Fruit fly (Drosophila melanogaster): ENCODE measurements around the gene Tbc1d15-17.

Tbc1d15-17 gene

dm6 chr2L:224599-225385 lies 17.8 kb downstream of the Tbc1d15-17 start:
- TF ChIP-seq rn (GFP tag; IDR thresholded peaks at IDR 0.05) (peak; percentile 62; the same call in 1 of the 2 replicates), CG15710 (tag; optimal IDR thresholded peaks at IDR 0.05) (peak; percentile 92), gl (tag; optimal IDR thresholded peaks at IDR 0.05) (peak; percentile 82), Snoo (tag; optimal IDR thresholded peaks at IDR 0.05) (peak; percentile 82), CG4496 (GFP tag; IDR thresholded peaks at IDR 0.05) (peak; percentile 79), CG12605 (GFP tag; IDR thresholded peaks at IDR 0.05) (peak; percentile 41; the same call in 1 of the 2 replicates), CG8159 (tag; optimal IDR thresholded peaks at IDR 0.05) (peak; percentile 90), Pif1B (GFP tag; optimal IDR thresholded peaks at IDR 0.05) (peak; percentile 92), fd96Ca (GFP tag; IDR thresholded peaks at IDR 0.05) (peak; percentile 85), Ets98B (GFP tag; IDR thresholded peaks at IDR 0.05) (peak; percentile 68), CG10348 (GFP tag; IDR thresholded peaks at IDR 0.05) (0 out of 2 replicates have a peak, but pooled peaks have one; percentile 9), D1 (tag; optimal IDR thresholded peaks at IDR 0.05) (peak; percentile 87), CG8301 (tag; optimal IDR thresholded peaks at IDR 0.05) (peak; percentile 85), Pif1A (GFP tag; optimal IDR thresholded peaks at IDR 0.05) (peak; percentile 93), CG17806 (tag; optimal IDR thresholded peaks at IDR 0.05) (peak; percentile 89), CG14655 (GFP tag; optimal IDR thresholded peaks at IDR 0.05) (peak; percentile 94), CG13204 (GFP tag; optimal IDR thresholded peaks at IDR 0.05) (peak; percentile 52), CG32121 (GFP tag; IDR thresholded peaks at IDR 0.05) (peak; percentile 62), CG34367 (tag; optimal IDR thresholded peaks at IDR 0.05) (peak; percentile 82), EcR (GFP tag; optimal IDR thresholded peaks at IDR 0.05) (peak; percentile 76), CG9948 (tag; optimal IDR thresholded peaks at IDR 0.05) (peak; percentile 90)

- TF ChIP-seq EcR (GFP tag; optimal IDR thresholded peaks at IDR 0.05) (peak; percentile 16), D1 (tag; optimal IDR thresholded peaks at IDR 0.05) (no peak)
Measured at dm6 chr2L:225386-225682, 18.4 kb downstream of the Tbc1d15-17 start.

- no peak for TF ChIP-seq Snoo (tag; optimal IDR thresholded peaks at IDR 0.05)
- no peak for TF ChIP-seq CG12605 (GFP tag; IDR thresholded peaks at IDR 0.05)
- no peak for TF ChIP-seq CG4496 (GFP tag; IDR thresholded peaks at IDR 0.05)
Measured at dm6 chr2L:228246-228645, 21.3 kb downstream of the Tbc1d15-17 start.

- TF ChIP-seq EcR (GFP tag; optimal IDR thresholded peaks at IDR 0.05) (no peak), Pif1A (GFP tag; optimal IDR thresholded peaks at IDR 0.05) (no peak), Snoo (tag; optimal IDR thresholded peaks at IDR 0.05) (no peak), CG8301 (tag; optimal IDR thresholded peaks at IDR 0.05) (no peak), D1 (tag; optimal IDR thresholded peaks at IDR 0.05) (no peak), CG32121 (GFP tag; IDR thresholded peaks at IDR 0.05) (no peak), Ets98B (GFP tag; IDR thresholded peaks at IDR 0.05) (no peak), CG12605 (GFP tag; IDR thresholded peaks at IDR 0.05) (no peak), fd96Ca (GFP tag; IDR thresholded peaks at IDR 0.05) (no peak), CG9948 (tag; optimal IDR thresholded peaks at IDR 0.05) (no peak), CG34367 (tag; optimal IDR thresholded peaks at IDR 0.05) (no peak), CG8159 (tag; optimal IDR thresholded peaks at IDR 0.05) (no peak), CG13204 (GFP tag; optimal IDR thresholded peaks at IDR 0.05) (no peak), Pif1B (GFP tag; optimal IDR thresholded peaks at IDR 0.05) (no peak), gl (tag; optimal IDR thresholded peaks at IDR 0.05) (no peak), rn (GFP tag; IDR thresholded peaks at IDR 0.05) (no peak), CG15710 (tag; optimal IDR thresholded peaks at IDR 0.05) (no peak)
Measured at dm6 chr2L:232187-232586, 25.2 kb downstream of the Tbc1d15-17 start, which contains the start of gene CG13693. Gene CG13693 (plus strand): TSS chr2L:232487.

- TF ChIP-seq CG8159 (tag; optimal IDR thresholded peaks at IDR 0.05) = no peak
- no peak for TF ChIP-seq CG13204 (GFP tag; optimal IDR thresholded peaks at IDR 0.05)
- no peak for TF ChIP-seq CG10348 (GFP tag; IDR thresholded peaks at IDR 0.05)
- TF ChIP-seq rn (GFP tag; IDR thresholded peaks at IDR 0.05) = no peak
- TF ChIP-seq gl (tag; optimal IDR thresholded peaks at IDR 0.05) = no peak
- TF ChIP-seq CG8301 (tag; optimal IDR thresholded peaks at IDR 0.05) = no peak
- TF ChIP-seq D1 (tag; optimal IDR thresholded peaks at IDR 0.05) = no peak
- TF ChIP-seq fd96Ca (GFP tag; IDR thresholded peaks at IDR 0.05) = no peak
- no peak for TF ChIP-seq Pif1B (GFP tag; optimal IDR thresholded peaks at IDR 0.05)
- no peak for TF ChIP-seq CG17806 (tag; optimal IDR thresholded peaks at IDR 0.05)
- no peak for TF ChIP-seq Pif1A (GFP tag; optimal IDR thresholded peaks at IDR 0.05)
Measured at dm6 chr2L:240176-240769, 33.3 kb downstream of the Tbc1d15-17 start.

- TF ChIP-seq CG15710 (tag; optimal IDR thresholded peaks at IDR 0.05) (no peak), CG13204 (GFP tag; optimal IDR thresholded peaks at IDR 0.05) (no peak), CG8301 (tag; optimal IDR thresholded peaks at IDR 0.05) (no peak), CG12605 (GFP tag; IDR thresholded peaks at IDR 0.05) (no peak), Pif1B (GFP tag; optimal IDR thresholded peaks at IDR 0.05) (no peak), CG9948 (tag; optimal IDR thresholded peaks at IDR 0.05) (no peak), CG34367 (tag; optimal IDR thresholded peaks at IDR 0.05) (no peak), Ets98B (GFP tag; IDR thresholded peaks at IDR 0.05) (no peak), CG32121 (GFP tag; IDR thresholded peaks at IDR 0.05) (no peak), gl (tag; optimal IDR thresholded peaks at IDR 0.05) (no peak), CG10348 (GFP tag; IDR thresholded peaks at IDR 0.05) (no peak), CG4496 (GFP tag; IDR thresholded peaks at IDR 0.05) (no peak), rn (GFP tag; IDR thresholded peaks at IDR 0.05) (no peak), EcR (GFP tag; optimal IDR thresholded peaks at IDR 0.05) (no peak), CG17806 (tag; optimal IDR thresholded peaks at IDR 0.05) (no peak), Snoo (tag; optimal IDR thresholded peaks at IDR 0.05) (no peak), D1 (tag; optimal IDR thresholded peaks at IDR 0.05) (no peak)
Measured at dm6 chr2L:241415-241814, 34.4 kb downstream of the Tbc1d15-17 start.
